Worm (Caenorhabditis elegans) whole organism, midembryonic: Measurements from ENCODE around the gene C16D9.4.

Source experiments
- T22C8.4 ChIP-seq: fragments of 200-800 bp; sonication (Bioruptor generic); IDR thresholded peaks from 2 replicates; pipeline ENCODE4 v1.3.6; 2022; ENCODE audit warnings: missing genetic modification characterization, missing compliant biosample characterization
- cog-1 ChIP-seq: sonication (generic microtip); optimal IDR thresholded peaks from 2 replicates; lab custom pipeline; 2016; ENCODE audit warnings: missing genetic modification characterization, missing compliant biosample characterization
- flt-1 ChIP-seq: fragments of 200-800 bp; sonication (Bioruptor generic); IDR thresholded peaks from 2 replicates; pipeline ENCODE4 v1.3.6; 2022; ENCODE audit warnings: missing genetic modification characterization, missing compliant biosample characterization
- klf-2 ChIP-seq: fragments of 200-800 bp; sonication (Bioruptor generic); conservative IDR thresholded peaks from 2 replicates; pipeline ENCODE4 v1.3.6; 2022; ENCODE audit warnings: missing genetic modification reagents, missing genetic modification characterization, missing compliant biosample characterization
- med-1 ChIP-seq: sonication (generic microtip); optimal IDR thresholded peaks from 2 replicates; lab custom pipeline; 2017; ENCODE audit warnings: missing genetic modification characterization, mild to moderate bottlenecking, missing compliant biosample characterization, antibody characterized with exemption, missing genetic modification reagents; ENCODE audit not compliant: insufficient read depth
- ref-1 ChIP-seq: fragments of 200-800 bp; sonication (Bioruptor generic); conservative IDR thresholded peaks from 2 replicates; pipeline ENCODE4 v1.3.6; 2022; ENCODE audit warnings: missing genetic modification reagents, missing genetic modification characterization, missing compliant biosample characterization
- tab-1 ChIP-seq: fragments of 200-800 bp; sonication (Bioruptor generic); IDR thresholded peaks from 2 replicates; pipeline ENCODE4 v1.3.6; 2022; ENCODE audit warnings: missing genetic modification characterization, missing compliant biosample characterization
- ztf-23 ChIP-seq: fragments of 200-800 bp; sonication (Bioruptor generic); IDR thresholded peaks from 2 replicates; pipeline ENCODE4 v1.3.6; 2022; ENCODE audit warnings: missing genetic modification reagents, missing genetic modification characterization, missing compliant biosample characterization
- ztf-29 ChIP-seq: fragments of 200-800 bp; sonication (Bioruptor generic); IDR thresholded peaks from 2 replicates; pipeline ENCODE4 v1.3.6; 2022; ENCODE audit warnings: missing genetic modification reagents, missing genetic modification characterization, missing compliant biosample characterization

The C16D9.4 gene

ce11 chrV:8198994-8199393, 43.7 kb downstream of the C16D9.4 start, which contains the start of gene F20D6.11:
F20D6.11 (minus strand) TSS chrV:8199094.
- TF ChIP-seq T22C8.4 = no peak
- TF ChIP-seq med-1 (GFP tag; lab: Kevin White, UChicago) = no peak
- no peak for TF ChIP-seq ztf-23 (GFP tag; lab: Robert Waterston, UW)
- TF ChIP-seq ref-1 (GFP tag; lab: Robert Waterston, UW) = no peak
- TF ChIP-seq tab-1 = no peak

ce11 chrV:8196993-8197392, 45.7 kb downstream of the C16D9.4 start:
- TF ChIP-seq klf-2 (GFP tag; lab: Robert Waterston, UW) = no peak
- no peak for TF ChIP-seq T22C8.4
- no peak for TF ChIP-seq ref-1 (GFP tag; lab: Robert Waterston, UW)
- TF ChIP-seq med-1 (GFP tag; lab: Kevin White, UChicago) = no peak
- TF ChIP-seq tab-1 = no peak
- no peak for TF ChIP-seq ztf-29 (GFP tag; lab: Robert Waterston, UW)
- TF ChIP-seq cog-1 (tag; lab: Kevin White, UChicago) = no peak
- no peak for TF ChIP-seq ztf-23 (GFP tag; lab: Robert Waterston, UW)
- TF ChIP-seq flt-1 = no peak

ce11 chrV:8195889-8196418, 46.7 kb downstream of the C16D9.4 start, which contains the start of gene F20D6.10:
F20D6.10 (minus strand) TSS chrV:8195939.
- TF ChIP-seq T22C8.4 (no peak), ztf-29 (GFP tag; lab: Robert Waterston, UW) (no peak), med-1 (GFP tag; lab: Kevin White, UChicago) (no peak), cog-1 (tag; lab: Kevin White, UChicago) (no peak), tab-1 (no peak), klf-2 (GFP tag; lab: Robert Waterston, UW) (no peak), ref-1 (GFP tag; lab: Robert Waterston, UW) (no peak), ztf-23 (GFP tag; lab: Robert Waterston, UW) (no peak), flt-1 (no peak)
